Worm (Caenorhabditis elegans) whole organism, L1 larva: ENCODE results near the gene cky-1.

Experiments
- aha-1 ChIP-seq: fragments of 150-350 bp; optimal IDR thresholded peaks from 2 replicates; lab custom pipeline; 2014; ENCODE audit warnings: missing biosample characterization, missing genetic modification characterization
- aly-2 ChIP-seq: fragments of 150-350 bp; optimal IDR thresholded peaks from 2 replicates; lab custom pipeline; 2014; ENCODE audit warnings: missing biosample characterization, missing genetic modification characterization
- mab-9 ChIP-seq: fragments of 200-800 bp; sonication (Bioruptor generic); IDR thresholded peaks from 2 replicates; pipeline ENCODE4 v1.3.6; 2022; ENCODE audit warnings: missing genetic modification reagents, missing genetic modification characterization, missing compliant biosample characterization
- mdl-1 ChIP-seq, 2 experiments: fragments of 150-350 bp; optimal IDR thresholded peaks; 2 replicates each; lab custom pipeline; 2014 to 2017; ENCODE audit warnings: missing biosample characterization in 2 of 2, missing genetic modification characterization in 2 of 2, inconsistent platforms in 1 of 2
- nhr-12 ChIP-seq: sonication (generic microtip); optimal IDR thresholded peaks from 2 replicates; lab custom pipeline; 2017; ENCODE audit warnings: missing biosample characterization, missing genetic modification characterization
- nhr-19 ChIP-seq: fragments of 200-800 bp; sonication (Bioruptor generic); conservative IDR thresholded peaks from 2 replicates; pipeline ENCODE4 v1.3.6; 2022; ENCODE audit warnings: missing genetic modification characterization, missing compliant biosample characterization
- pqm-1 ChIP-seq: sonication (generic microtip); optimal IDR thresholded peaks from 3 replicates; lab custom pipeline; 2017; ENCODE audit warnings: missing biosample characterization, missing genetic modification characterization
- rnt-1 ChIP-seq: sonication (generic microtip); optimal IDR thresholded peaks from 2 replicates; lab custom pipeline; 2016; ENCODE audit warnings: mild to moderate bottlenecking, missing genetic modification characterization, moderate library complexity, missing compliant biosample characterization
- skn-1 ChIP-seq: fragments of 150-350 bp; optimal IDR thresholded peaks from 2 replicates; lab custom pipeline; 2014; ENCODE audit warnings: missing biosample characterization, missing genetic modification characterization
- sox-4 ChIP-seq: sonication (generic microtip); optimal IDR thresholded peaks from 2 replicates; lab custom pipeline; 2016; ENCODE audit warnings: missing genetic modification characterization, missing compliant biosample characterization
- tlp-1 ChIP-seq: fragments of 150-350 bp; optimal IDR thresholded peaks from 2 replicates; lab custom pipeline; 2014; ENCODE audit warnings: missing biosample characterization, missing genetic modification characterization
- unc-130 ChIP-seq: fragments of 150-350 bp; optimal IDR thresholded peaks from 2 replicates; lab custom pipeline; 2017; ENCODE audit warnings: missing biosample characterization, missing genetic modification characterization, inconsistent platforms

DNA sequence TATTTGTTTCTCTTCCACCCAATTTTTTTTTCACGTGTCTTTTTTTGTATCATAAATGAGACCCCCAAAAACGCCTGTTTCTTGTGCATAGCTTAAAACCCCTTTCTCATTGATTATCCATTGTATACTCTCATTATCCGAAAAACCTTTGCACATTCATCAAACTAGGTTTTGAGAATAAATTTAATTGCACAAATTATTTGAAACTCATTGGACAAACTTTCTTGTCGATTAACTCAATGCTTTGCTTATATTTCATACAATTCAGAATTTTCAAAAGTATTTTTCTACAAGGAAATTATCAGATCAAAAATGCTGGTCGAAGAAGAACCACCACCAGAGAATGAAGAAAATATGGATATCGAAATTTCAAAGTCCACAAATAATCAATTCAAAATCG, 32.4 kb upstream of the cky-1 start, which contains the start of gene R11D1.1:
- TF ChIP-seq sox-4 (tag; lab: Kevin White, UChicago) (no peak), rnt-1 (no peak), pqm-1 (tag; lab: Kevin White, UChicago) (no peak), aly-2 (tag; lab: Kevin White, UChicago) (no peak), mab-9 (no peak), nhr-19 (GFP tag; lab: Robert Waterston, UW) (no peak), mdl-1 (tag; optimal IDR thresholded peaks at IDR 0.05; lab: Kevin White, UChicago) (no peak), tlp-1 (no peak), unc-130 (tag; lab: Kevin White, UChicago) (no peak), nhr-12 (tag; lab: Kevin White, UChicago) (no peak), skn-1 (tag; lab: Kevin White, UChicago) (no peak), aha-1 (tag; lab: Kevin White, UChicago) (no peak)
